Fruit fly (Drosophila melanogaster): Measurements from ENCODE around the gene psd.

Gene psd

dm6 chr2L:5945651-5946547, 18.9 kb downstream of the psd start (continued):
- peak; percentile 8 for TF ChIP-seq sens (GFP tag)
- TF ChIP-seq trem (tag; optimal IDR thresholded peaks at IDR 0.05), result no peak
- TF ChIP-seq CG10979 (tag; optimal IDR thresholded peaks at IDR 0.05), result no peak
- TF ChIP-seq ERR (GFP tag; optimal IDR thresholded peaks at IDR 0.05), result peak; percentile 94
- TF ChIP-seq dysf (GFP tag; IDR thresholded peaks at IDR 0.05), result 0 out of 3 replicates have a peak, but pooled peaks have one; percentile 54
- no peak for TF ChIP-seq Ravus (GFP tag; IDR thresholded peaks at IDR 0.05)
- no peak for TF ChIP-seq CG6854 (GFP tag; optimal IDR thresholded peaks at IDR 0.05)
- TF ChIP-seq ap (GFP tag; IDR thresholded peaks at IDR 0.05), result no peak
- TF ChIP-seq CG8290 (GFP tag; optimal IDR thresholded peaks at IDR 0.05), result no peak
- peak in 1 of 2 experiments; percentile 54 for TF ChIP-seq CG8290 (tag; optimal IDR thresholded peaks at IDR 0.05)
- 0 out of 3 replicates have a peak, but pooled peaks have one; percentile 18 for TF ChIP-seq tgo (GFP tag; IDR thresholded peaks at IDR 0.05)
- peak; percentile 88 for TF ChIP-seq grn (GFP tag; optimal IDR thresholded peaks at IDR 0.05)
- no peak for TF ChIP-seq ro (GFP tag; IDR thresholded peaks at IDR 0.05)
- peak; percentile 46 for TF ChIP-seq CG34376 (GFP tag; optimal IDR thresholded peaks at IDR 0.05)
- 0 out of 3 replicates have a peak, but pooled peaks have one; percentile 60 for TF ChIP-seq CG11560 (tag; IDR thresholded peaks at IDR 0.05)

dm6 chr2L:5944305-5945282, 20.2 kb downstream of the psd start:
- TF ChIP-seq D19B (GFP tag; optimal IDR thresholded peaks at IDR 0.05), result no peak
- TF ChIP-seq CG7357 (GFP tag; IDR thresholded peaks at IDR 0.05), result no peak
- TF ChIP-seq HmgZ (tag; optimal IDR thresholded peaks at IDR 0.05), result peak; percentile 53
- no peak for TF ChIP-seq hkb (optimal IDR thresholded peaks at IDR 0.05)
- peak; percentile 63; the same call in 1 of the 2 replicates for TF ChIP-seq hkb (GFP tag; IDR thresholded peaks at IDR 0.05)
- no peak for TF ChIP-seq Hand (GFP tag; optimal IDR thresholded peaks at IDR 0.05)
- no peak for TF ChIP-seq CG8290 (GFP tag; optimal IDR thresholded peaks at IDR 0.05)
- TF ChIP-seq CG8290 (tag; optimal IDR thresholded peaks at IDR 0.05), result no peak
- peak; percentile 35; the same call in 1 of the 3 replicates for TF ChIP-seq CG34422 (GFP tag; IDR thresholded peaks at IDR 0.05)
- TF ChIP-seq ci (GFP tag; IDR thresholded peaks at IDR 0.05), result peak; percentile 78
- no peak for TF ChIP-seq CkIIα-i1 (GFP tag; IDR thresholded peaks at IDR 0.05)
- no peak for TF ChIP-seq nmo (GFP tag; optimal IDR thresholded peaks at IDR 0.05)
- TF ChIP-seq CG13624 (GFP tag; optimal IDR thresholded peaks at IDR 0.05), result peak; percentile 39
- no peak for TF ChIP-seq Antp (GFP tag; optimal IDR thresholded peaks at IDR 0.05)
- TF ChIP-seq vvl (GFP tag; IDR thresholded peaks at IDR 0.05), result no peak; the same call in 1 of the 2 replicates
- no peak for TF ChIP-seq CG2875 (GFP tag; optimal IDR thresholded peaks at IDR 0.05)
- TF ChIP-seq zen (tag; optimal IDR thresholded peaks at IDR 0.05), result no peak
- TF ChIP-seq Oaz (GFP tag; IDR thresholded peaks at IDR 0.05), result no peak
- TF ChIP-seq CG31441 (GFP tag; IDR thresholded peaks at IDR 0.05), result no peak
- no peak for TF ChIP-seq Mrtf (GFP tag; IDR thresholded peaks at IDR 0.05)
- TF ChIP-seq Lpt (GFP tag; optimal IDR thresholded peaks at IDR 0.05), result no peak
- peak; percentile 96 for TF ChIP-seq exex (tag; optimal IDR thresholded peaks at IDR 0.05)
- TF ChIP-seq prd (optimal IDR thresholded peaks at IDR 0.05), result no peak
- TF ChIP-seq prd (GFP tag; IDR thresholded peaks at IDR 0.05), result no peak
- no peak for TF ChIP-seq CrebB (tag; optimal IDR thresholded peaks at IDR 0.05)
- TF ChIP-seq C15 (GFP tag; IDR thresholded peaks at IDR 0.05), result no peak
- no peak for TF ChIP-seq slp2 (GFP tag; optimal IDR thresholded peaks at IDR 0.05)
- TF ChIP-seq CG13424 (tag; optimal IDR thresholded peaks at IDR 0.05), result no peak
- TF ChIP-seq ftz-f1 (GFP tag; optimal IDR thresholded peaks at IDR 0.05), result peak; percentile 96
- TF ChIP-seq Hr39 (optimal IDR thresholded peaks at IDR 0.05), result no peak
- peak; percentile 27; the same call in 1 of the 2 replicates for TF ChIP-seq MBD-R2 (GFP tag; IDR thresholded peaks at IDR 0.05)
- TF ChIP-seq Dp (GFP tag; optimal IDR thresholded peaks at IDR 0.05), result no peak
- no peak for TF ChIP-seq CG11723 (GFP tag; optimal IDR thresholded peaks at IDR 0.05)
- TF ChIP-seq tin (GFP tag; optimal IDR thresholded peaks at IDR 0.05), result no peak
- no peak for TF ChIP-seq gt (GFP tag; IDR thresholded peaks at IDR 0.05)

Data from whole organism, embryonic.